Worm (Caenorhabditis elegans) whole organism, early embryonic: ENCODE measurements around the gene K10D11.6.

Experiments used
- B0310.2 ChIP-seq: sonication (generic microtip); optimal IDR thresholded peaks from 2 replicates; lab custom pipeline; 2016; ENCODE audit warnings: mild to moderate bottlenecking, missing genetic modification characterization, missing compliant biosample characterization
- F13C5.2 ChIP-seq: sonication (generic microtip); optimal IDR thresholded peaks from 2 replicates; lab custom pipeline; 2017; ENCODE audit warnings: mild to moderate bottlenecking, missing genetic modification characterization, inconsistent platforms, missing compliant biosample characterization
- aly-1 ChIP-seq: sonication (generic microtip); optimal IDR thresholded peaks from 2 replicates; lab custom pipeline; 2016; ENCODE audit warnings: missing genetic modification characterization, missing compliant biosample characterization
- ama-1 ChIP-seq: fragments of 150-350 bp; optimal IDR thresholded peaks from 2 replicates; lab custom pipeline; 2014
- ceh-13 ChIP-seq: fragments of 200-800 bp; sonication (Bioruptor generic); optimal IDR thresholded peaks from 2 replicates; lab custom pipeline; 2018; ENCODE audit warnings: mild to moderate bottlenecking, missing genetic modification characterization, missing compliant biosample characterization
- ceh-36 ChIP-seq: sonication (generic microtip); optimal IDR thresholded peaks from 2 replicates; lab custom pipeline; 2016; ENCODE audit warnings: missing genetic modification characterization, inconsistent platforms, missing compliant biosample characterization
- ets-7 ChIP-seq: sonication (generic microtip); optimal IDR thresholded peaks from 2 replicates; lab custom pipeline; 2016; ENCODE audit warnings: missing genotype, missing genetic modification characterization, missing compliant biosample characterization
- flt-1 ChIP-seq: fragments of 200-800 bp; sonication (Bioruptor generic); IDR thresholded peaks from 2 replicates; pipeline ENCODE4 v1.3.6; 2022; ENCODE audit warnings: missing genetic modification characterization, missing compliant biosample characterization
- hmbx-1 ChIP-seq: sonication (generic microtip); optimal IDR thresholded peaks from 2 replicates; lab custom pipeline; 2016; ENCODE audit warnings: mild to moderate bottlenecking, missing genetic modification characterization, missing compliant biosample characterization
- hmg-4 ChIP-seq: fragments of 200-800 bp; sonication (Bioruptor generic); optimal IDR thresholded peaks from 2 replicates; lab custom pipeline; 2018; ENCODE audit warnings: mild to moderate bottlenecking, missing genetic modification characterization, missing compliant biosample characterization
- hnd-1 ChIP-seq: sonication (generic microtip); optimal IDR thresholded peaks from 2 replicates; lab custom pipeline; 2016; ENCODE audit warnings: missing genetic modification characterization, missing compliant biosample characterization
- pes-1 ChIP-seq: fragments of 200-800 bp; sonication (Bioruptor generic); IDR thresholded peaks from 2 replicates; pipeline ENCODE4 v1.3.6; 2022; ENCODE audit warnings: missing genetic modification reagents, missing genetic modification characterization, missing compliant biosample characterization
- scrt-1 ChIP-seq: fragments of 200-800 bp; sonication (Bioruptor generic); IDR thresholded peaks from 2 replicates; pipeline ENCODE4 v1.3.6; 2022; ENCODE audit warnings: missing genetic modification characterization, missing compliant biosample characterization
- sea-1 ChIP-seq: fragments of 200-800 bp; sonication (Bioruptor generic); conservative IDR thresholded peaks from 2 replicates; pipeline ENCODE4 v1.3.6; 2022; ENCODE audit warnings: missing genetic modification characterization, missing compliant biosample characterization
- tbx-11 ChIP-seq: fragments of 200-800 bp; sonication (Bioruptor generic); IDR thresholded peaks from 2 replicates; pipeline ENCODE4 v1.3.6; 2022; ENCODE audit warnings: missing genetic modification characterization, missing compliant biosample characterization
- tbx-37 ChIP-seq: fragments of 200-800 bp; sonication (Bioruptor generic); conservative IDR thresholded peaks from 2 replicates; pipeline ENCODE4 v1.3.6; 2022; ENCODE audit warnings: missing genetic modification reagents, missing genetic modification characterization, missing compliant biosample characterization
- tra-4 ChIP-seq: sonication (generic microtip); optimal IDR thresholded peaks from 2 replicates; lab custom pipeline; 2017; ENCODE audit warnings: missing genetic modification characterization, missing compliant biosample characterization

The K10D11.6 gene

DNA sequence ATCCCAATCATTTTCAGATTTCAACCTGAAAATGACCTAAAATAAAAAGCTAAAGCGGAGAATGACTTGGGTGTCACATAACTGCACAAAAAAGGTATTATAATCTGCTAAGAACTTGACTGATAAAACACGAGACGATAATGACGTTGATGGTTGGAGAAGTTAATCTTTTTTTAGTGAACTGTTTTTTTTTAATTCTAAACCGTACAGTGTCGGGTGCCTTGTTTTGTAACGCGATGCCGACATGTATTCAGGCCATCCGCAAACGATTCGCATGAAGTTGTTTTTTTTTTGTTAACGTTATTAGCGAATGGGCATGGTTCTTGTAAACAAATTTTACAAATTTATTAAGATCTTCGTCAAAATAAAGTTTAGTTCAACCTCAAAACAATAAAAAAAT lies at the start of gene K10D11.6:
Gene K10D11.6 (minus strand): TSS at position 101 of the 400 bp plus-strand sequence.
- TF ChIP-seq hnd-1 (no peak), tbx-11 (GFP tag; lab: Robert Waterston, UW) (no peak)

DNA sequence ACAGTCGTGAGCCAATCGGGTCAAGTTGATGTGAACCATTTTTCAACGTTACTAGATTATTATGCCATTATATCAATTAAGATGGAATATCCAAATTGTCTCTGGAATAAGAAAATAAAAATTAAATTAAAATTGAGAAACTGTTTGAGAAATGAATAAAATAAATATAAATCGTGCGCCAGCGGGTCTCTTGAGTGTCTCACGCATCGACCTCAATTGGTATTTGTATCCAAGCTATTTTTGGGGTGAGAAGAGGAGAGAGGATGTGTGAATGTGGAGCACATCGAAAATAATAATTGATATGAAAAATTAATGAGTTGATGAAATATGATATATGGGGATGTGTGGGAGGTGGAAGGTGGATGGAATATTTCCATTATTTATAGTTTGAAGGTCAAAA lies 49.6 kb upstream of the K10D11.6 start, which contains the start of gene F49E11.2:
Gene F49E11.2 (minus strand): TSS at position 101 of the 400 bp plus-strand sequence.
- no peak for TF ChIP-seq scrt-1 (GFP tag; lab: Robert Waterston, UW)
- TF ChIP-seq F13C5.2 (tag; lab: Kevin White, UChicago) = no peak
- no peak for TF ChIP-seq sea-1 (GFP tag; lab: Robert Waterston, UW)
- no peak for TF ChIP-seq tbx-37 (GFP tag; lab: Robert Waterston, UW)
- no peak for TF ChIP-seq B0310.2 (tag; lab: Kevin White, UChicago)
- TF ChIP-seq tbx-11 (GFP tag; lab: Robert Waterston, UW) = no peak
- no peak for TF ChIP-seq ets-7 (tag; lab: Kevin White, UChicago)
- TF ChIP-seq tra-4 (tag; lab: Kevin White, UChicago) = no peak
- no peak for TF ChIP-seq pes-1 (GFP tag; lab: Robert Waterston, UW)

ce11 chrIV:13036835-13037234 lies 47.6 kb upstream of the K10D11.6 start:
- no peak for TF ChIP-seq ceh-13 (GFP tag; lab: Kevin White, UChicago)
- no peak for TF ChIP-seq tbx-37 (GFP tag; lab: Robert Waterston, UW)
- no peak for TF ChIP-seq F13C5.2 (tag; lab: Kevin White, UChicago)
- no peak for TF ChIP-seq flt-1 (GFP tag; lab: Robert Waterston, UW)
- no peak for TF ChIP-seq ets-7 (tag; lab: Kevin White, UChicago)
- TF ChIP-seq hnd-1 = no peak
- TF ChIP-seq ama-1 = no peak
- TF ChIP-seq hmbx-1 (tag; lab: Kevin White, UChicago) = no peak
- TF ChIP-seq tbx-11 (GFP tag; lab: Robert Waterston, UW) = no peak
- TF ChIP-seq B0310.2 (tag; lab: Kevin White, UChicago) = no peak
- TF ChIP-seq aly-1 = no peak
- TF ChIP-seq sea-1 (GFP tag; lab: Robert Waterston, UW) = no peak
- TF ChIP-seq scrt-1 (GFP tag; lab: Robert Waterston, UW) = no peak
- no peak for TF ChIP-seq tra-4 (tag; lab: Kevin White, UChicago)
- TF ChIP-seq pes-1 (GFP tag; lab: Robert Waterston, UW) = no peak
- no peak for TF ChIP-seq hmg-4 (GFP tag; lab: Kevin White, UChicago)
- TF ChIP-seq ceh-36 (tag; lab: Kevin White, UChicago) = no peak

ce11 chrIV:13035302-13035701 lies 46.0 kb upstream of the K10D11.6 start:
- no peak for TF ChIP-seq tbx-37 (GFP tag; lab: Robert Waterston, UW)
- TF ChIP-seq scrt-1 (GFP tag; lab: Robert Waterston, UW) = no peak
- TF ChIP-seq F13C5.2 (tag; lab: Kevin White, UChicago) = no peak
- TF ChIP-seq B0310.2 (tag; lab: Kevin White, UChicago) = no peak
- TF ChIP-seq tra-4 (tag; lab: Kevin White, UChicago) = no peak
- no peak for TF ChIP-seq pes-1 (GFP tag; lab: Robert Waterston, UW)
- TF ChIP-seq hmbx-1 (tag; lab: Kevin White, UChicago) = no peak
- no peak for TF ChIP-seq sea-1 (GFP tag; lab: Robert Waterston, UW)
- TF ChIP-seq flt-1 (GFP tag; lab: Robert Waterston, UW) = no peak
- no peak for TF ChIP-seq hnd-1
- TF ChIP-seq tbx-11 (GFP tag; lab: Robert Waterston, UW) = no peak

ce11 chrIV:13033516-13033915 lies 44.3 kb upstream of the K10D11.6 start:
- TF ChIP-seq ama-1 (peak; percentile 9), sea-1 (GFP tag; lab: Robert Waterston, UW) (no peak)

DNA sequence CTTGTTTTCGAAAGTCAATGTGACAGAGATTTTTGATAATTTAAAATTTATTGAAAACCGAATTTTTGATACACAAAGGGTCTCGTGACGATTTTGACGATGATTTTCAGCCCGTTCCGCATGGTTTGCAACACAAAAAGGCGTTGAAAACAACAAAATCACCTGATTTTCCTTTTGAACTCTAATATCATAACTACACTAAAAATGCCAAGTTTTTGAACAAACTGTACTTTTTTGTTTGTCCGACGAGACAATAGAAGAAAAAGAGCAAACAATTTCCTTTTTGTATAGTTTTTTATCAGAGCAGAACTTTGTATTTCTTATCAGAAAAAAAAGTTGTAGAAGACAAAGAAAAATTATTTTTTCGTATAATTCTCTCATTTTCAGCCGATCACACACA lies 42.9 kb upstream of the K10D11.6 start:
- TF ChIP-seq tbx-11 (GFP tag; lab: Robert Waterston, UW) (no peak), ama-1 (no peak), aly-1 (no peak), tbx-37 (GFP tag; lab: Robert Waterston, UW) (no peak), F13C5.2 (tag; lab: Kevin White, UChicago) (no peak), scrt-1 (GFP tag; lab: Robert Waterston, UW) (no peak), ets-7 (tag; lab: Kevin White, UChicago) (no peak)

DNA sequence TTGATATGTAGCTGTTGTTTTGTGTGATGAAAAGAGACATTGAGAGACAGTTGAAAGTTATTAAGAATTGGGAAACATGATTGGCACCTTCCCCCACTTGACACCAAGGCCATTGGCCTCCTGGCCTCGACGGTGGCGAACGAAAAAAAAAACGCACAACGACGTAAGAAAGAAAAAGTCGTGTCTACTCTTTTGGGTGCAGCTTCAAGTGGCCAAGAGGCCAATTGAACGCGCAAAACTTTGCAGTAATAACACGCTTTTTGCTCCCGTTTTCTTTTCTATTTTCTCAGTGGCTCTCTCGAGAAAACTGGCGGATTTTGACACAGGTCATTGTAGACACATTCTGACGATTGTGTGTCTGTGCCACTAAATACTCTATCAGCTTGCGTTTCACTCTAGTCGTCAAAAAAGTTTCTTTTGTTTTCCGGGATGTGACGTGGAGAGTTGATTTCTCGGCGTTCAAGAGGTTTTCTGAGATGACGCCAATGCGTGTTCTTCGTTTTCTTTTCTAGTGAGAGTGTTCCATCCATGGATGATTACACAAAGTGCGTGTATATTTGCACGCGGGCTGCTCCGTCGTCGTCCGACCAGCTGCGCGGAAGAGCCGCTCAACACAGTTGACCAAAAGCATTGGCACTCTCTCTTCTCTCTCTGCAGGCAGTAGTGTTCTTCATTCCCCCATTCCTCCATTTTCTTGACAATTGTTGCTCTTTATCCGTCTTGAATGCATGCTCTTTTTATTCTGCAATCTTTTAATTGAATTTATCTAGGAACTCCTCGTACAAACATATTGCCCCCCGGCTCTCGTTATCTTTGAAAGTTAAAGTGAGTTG lies 41.4 kb upstream of the K10D11.6 start:
- TF ChIP-seq F13C5.2 (tag; lab: Kevin White, UChicago) (peak; percentile 12), tra-4 (tag; lab: Kevin White, UChicago) (no peak), ceh-13 (GFP tag; lab: Kevin White, UChicago) (no peak), scrt-1 (GFP tag; lab: Robert Waterston, UW) (no peak), pes-1 (GFP tag; lab: Robert Waterston, UW) (no peak), B0310.2 (tag; lab: Kevin White, UChicago) (no peak), hnd-1 (no peak), ceh-36 (tag; lab: Kevin White, UChicago) (no peak), tbx-37 (GFP tag; lab: Robert Waterston, UW) (no peak), hmbx-1 (tag; lab: Kevin White, UChicago) (no peak), hmg-4 (GFP tag; lab: Kevin White, UChicago) (peak; percentile 43), tbx-11 (GFP tag; lab: Robert Waterston, UW) (no peak)
